Fruit fly (Drosophila melanogaster) whole organism, prepupa: Measurements from ENCODE around the gene CG33107.
A peak's percentile ranks its signal among the peaks of the same experiment; 100 is the strongest.

Experiments used
- CG10631 ChIP-seq: fragments of 200-800 bp; sonication (Bioruptor generic); optimal IDR thresholded peaks from 2 replicates; lab custom pipeline; 2016; ENCODE audit warnings: missing biosample characterization, missing genetic modification characterization
- CG10669 ChIP-seq: fragments of 200-800 bp; sonication (Bioruptor generic); optimal IDR thresholded peaks from 3 replicates; lab custom pipeline; 2018; ENCODE audit warnings: missing biosample characterization, mild to moderate bottlenecking, missing genetic modification characterization, moderate library complexity
- CG11762 ChIP-seq: fragments of 200-800 bp; sonication (Bioruptor generic); optimal IDR thresholded peaks from 3 replicates; lab custom pipeline; 2016; ENCODE audit warnings: missing biosample characterization, missing genetic modification characterization; ENCODE audit not compliant: insufficient read depth
- CG11902 ChIP-seq: fragments of 200-800 bp; sonication (Bioruptor generic); optimal IDR thresholded peaks from 3 replicates; lab custom pipeline; 2016; ENCODE audit warnings: missing biosample characterization, missing genetic modification characterization
- CG1621 ChIP-seq: fragments of 200-800 bp; sonication (Bioruptor generic); optimal IDR thresholded peaks from 3 replicates; lab custom pipeline; 2018; ENCODE audit warnings: missing biosample characterization, mild to moderate bottlenecking, missing genetic modification characterization
- CG3032 ChIP-seq: fragments of 200-800 bp; optimal IDR thresholded peaks from 2 replicates; lab custom pipeline; 2019; ENCODE audit warnings: missing biosample characterization, mild to moderate bottlenecking, missing genetic modification characterization, moderate library complexity
- CG31627 ChIP-seq: fragments of 200-800 bp; sonication (Bioruptor generic); optimal IDR thresholded peaks from 3 replicates; lab custom pipeline; 2016; ENCODE audit warnings: missing biosample characterization, missing genetic modification characterization
- CG32006 ChIP-seq: fragments of 200-800 bp; sonication (Bioruptor generic); optimal IDR thresholded peaks from 3 replicates; lab custom pipeline; 2017; ENCODE audit warnings: missing biosample characterization, mild to moderate bottlenecking, missing genetic modification characterization
- CG34406 ChIP-seq: fragments of 200-800 bp; sonication (Bioruptor generic); optimal IDR thresholded peaks from 3 replicates; lab custom pipeline; 2016; ENCODE audit warnings: missing biosample characterization, missing genetic modification characterization
- CG3919 ChIP-seq: fragments of 200-800 bp; sonication (Bioruptor generic); optimal IDR thresholded peaks from 3 replicates; lab custom pipeline; 2016; ENCODE audit warnings: missing biosample characterization, missing genetic modification characterization
- CG4318 ChIP-seq: fragments of 200-800 bp; sonication (Bioruptor generic); optimal IDR thresholded peaks from 3 replicates; lab custom pipeline; 2017; ENCODE audit warnings: missing biosample characterization, mild to moderate bottlenecking, missing genetic modification characterization
- CG6163 ChIP-seq: fragments of 200-800 bp; sonication (Bioruptor generic); IDR thresholded peaks from 3 replicates; pipeline ENCODE4 v1.3.6; 2022; ENCODE audit warnings: missing biosample characterization, missing genetic modification characterization
- CG6276 ChIP-seq: fragments of 200-800 bp; sonication (Bioruptor generic); optimal IDR thresholded peaks from 2 replicates; lab custom pipeline; 2017; ENCODE audit warnings: missing biosample characterization, mild to moderate bottlenecking, missing genetic modification characterization
- CG6792 ChIP-seq: fragments of 200-800 bp; sonication (Bioruptor generic); optimal IDR thresholded peaks from 3 replicates; lab custom pipeline; 2016; ENCODE audit warnings: missing biosample characterization, missing genetic modification characterization
- CG6808 ChIP-seq: fragments of 200-800 bp; sonication (Bioruptor generic); optimal IDR thresholded peaks from 3 replicates; lab custom pipeline; 2017; ENCODE audit warnings: missing biosample characterization, missing genetic modification characterization, mild to moderate bottlenecking, moderate library complexity, missing genetic modification reagents
- CG6854 ChIP-seq: fragments of 200-800 bp; sonication (Bioruptor generic); optimal IDR thresholded peaks from 2 replicates; lab custom pipeline; 2017; ENCODE audit warnings: missing biosample characterization, mild to moderate bottlenecking, missing genetic modification characterization
- CG8119 ChIP-seq: fragments of 200-800 bp; sonication (Bioruptor generic); IDR thresholded peaks from 3 replicates; pipeline ENCODE4 v1.3.6; 2022; ENCODE audit warnings: missing biosample characterization, missing genetic modification characterization
- CG9139 ChIP-seq: fragments of 200-800 bp; sonication (Bioruptor generic); optimal IDR thresholded peaks from 3 replicates; lab custom pipeline; 2017; ENCODE audit warnings: missing biosample characterization, mild to moderate bottlenecking, missing genetic modification characterization
- Eip75B ChIP-seq: fragments of 200-800 bp; sonication (Bioruptor generic); optimal IDR thresholded peaks from 3 replicates; lab custom pipeline; 2016; ENCODE audit warnings: missing biosample characterization, missing genetic modification characterization
- Eip78C ChIP-seq: fragments of 200-800 bp; sonication (Bioruptor generic); peaks from one replicate; lab custom pipeline; 2016; ENCODE audit warnings: missing biosample characterization, missing genetic modification characterization
- Eip93F ChIP-seq: fragments of 200-800 bp; sonication (Bioruptor generic); optimal IDR thresholded peaks from 2 replicates; lab custom pipeline; 2016; ENCODE audit warnings: missing biosample characterization, mild to moderate bottlenecking, missing genetic modification characterization
- Gug ChIP-seq: fragments of 200-800 bp; sonication (Bioruptor generic); IDR thresholded peaks from 2 replicates; pipeline ENCODE4 v1.3.6; 2022; ENCODE audit warnings: missing biosample characterization, missing genetic modification characterization
- Hr38 ChIP-seq: sonication (Bioruptor generic); optimal IDR thresholded peaks from 2 replicates; lab custom pipeline; 2016; ENCODE audit warnings: missing biosample characterization, missing genetic modification characterization
- Hr39 ChIP-seq: fragments of 200-800 bp; sonication (Bioruptor generic); optimal IDR thresholded peaks from 2 replicates; lab custom pipeline; 2016; ENCODE audit warnings: missing biosample characterization, missing genetic modification characterization
- Lpt ChIP-seq: fragments of 200-800 bp; sonication (Bioruptor generic); optimal IDR thresholded peaks from 3 replicates; lab custom pipeline; 2016; ENCODE audit warnings: missing biosample characterization, missing genetic modification characterization
- Met ChIP-seq: fragments of 200-800 bp; sonication (Bioruptor generic); optimal IDR thresholded peaks from 3 replicates; lab custom pipeline; 2016; ENCODE audit warnings: missing biosample characterization, missing genetic modification characterization
- OdsH ChIP-seq: fragments of 200-800 bp; sonication (Bioruptor generic); optimal IDR thresholded peaks from 3 replicates; lab custom pipeline; 2016; ENCODE audit warnings: missing biosample characterization, missing genetic modification characterization
- Sox102F ChIP-seq: fragments of 200-800 bp; sonication (Bioruptor generic); optimal IDR thresholded peaks from 2 replicates; lab custom pipeline; 2016; ENCODE audit warnings: missing biosample characterization, mild to moderate bottlenecking, missing genetic modification characterization
- Sox14 ChIP-seq: fragments of 200-800 bp; sonication (Bioruptor generic); optimal IDR thresholded peaks from 3 replicates; lab custom pipeline; 2016; ENCODE audit warnings: missing biosample characterization, missing genetic modification characterization
- Sox15 ChIP-seq: fragments of 200-800 bp; sonication (Bioruptor generic); optimal IDR thresholded peaks from 3 replicates; lab custom pipeline; 2016; ENCODE audit warnings: missing biosample characterization, missing genetic modification characterization
- achi ChIP-seq: fragments of 200-800 bp; sonication (Bioruptor generic); optimal IDR thresholded peaks from 3 replicates; lab custom pipeline; 2016; ENCODE audit warnings: missing biosample characterization, missing genetic modification characterization
- acj6 ChIP-seq: fragments of 200-800 bp; sonication (Bioruptor generic); optimal IDR thresholded peaks from 3 replicates; lab custom pipeline; 2016; ENCODE audit warnings: missing biosample characterization, missing genetic modification characterization
- cyc ChIP-seq: fragments of 200-800 bp; sonication (Bioruptor generic); optimal IDR thresholded peaks from 3 replicates; lab custom pipeline; 2016; ENCODE audit warnings: missing biosample characterization, missing genetic modification characterization
- dac ChIP-seq: fragments of 200-800 bp; sonication (Bioruptor generic); optimal IDR thresholded peaks from 2 replicates; lab custom pipeline; 2017; ENCODE audit warnings: missing biosample characterization, mild to moderate bottlenecking, missing genetic modification characterization
- eg ChIP-seq: fragments of 200-800 bp; sonication (Bioruptor generic); IDR thresholded peaks from 3 replicates; pipeline ENCODE4 v1.3.6; 2022; ENCODE audit warnings: missing biosample characterization, missing genetic modification characterization
- esn ChIP-seq: fragments of 200-800 bp; sonication (Bioruptor generic); optimal IDR thresholded peaks from 2 replicates; lab custom pipeline; 2016; ENCODE audit warnings: missing biosample characterization, mild to moderate bottlenecking, missing genetic modification characterization, moderate library complexity
- fd59A ChIP-seq: fragments of 200-800 bp; sonication (Bioruptor generic); optimal IDR thresholded peaks from 2 replicates; lab custom pipeline; 2017; ENCODE audit warnings: missing biosample characterization, mild to moderate bottlenecking, missing genetic modification characterization, missing genetic modification reagents
- fkh ChIP-seq: fragments of 200-800 bp; sonication (Bioruptor generic); optimal IDR thresholded peaks from 3 replicates; lab custom pipeline; 2017; ENCODE audit warnings: missing biosample characterization, mild to moderate bottlenecking, missing genetic modification characterization, moderate library complexity
- lz ChIP-seq: fragments of 200-800 bp; sonication (Bioruptor generic); optimal IDR thresholded peaks from 3 replicates; lab custom pipeline; 2016; ENCODE audit warnings: missing biosample characterization, missing genetic modification characterization
- net ChIP-seq: fragments of 200-800 bp; sonication (Bioruptor generic); optimal IDR thresholded peaks from 3 replicates; lab custom pipeline; 2016; ENCODE audit warnings: missing biosample characterization, missing genetic modification characterization
- pdm3 ChIP-seq: fragments of 200-800 bp; sonication (Bioruptor generic); optimal IDR thresholded peaks from 3 replicates; lab custom pipeline; 2016; ENCODE audit warnings: missing biosample characterization, missing genetic modification characterization
- salr ChIP-seq, 2 experiments: fragments of 200-800 bp; sonication (Bioruptor generic); optimal IDR thresholded peaks; 3 replicates each; lab custom pipeline; 2016 to 2018; ENCODE audit warnings: missing biosample characterization in 2 of 2, missing genetic modification characterization in 2 of 2, mild to moderate bottlenecking in 1 of 2
- spab ChIP-seq: fragments of 200-800 bp; sonication (Bioruptor generic); optimal IDR thresholded peaks from 2 replicates; lab custom pipeline; 2017; ENCODE audit warnings: missing biosample characterization, mild to moderate bottlenecking, missing genetic modification characterization, missing genetic modification reagents
- ss ChIP-seq, 2 experiments: fragments of 200-800 bp; sonication (Bioruptor generic); optimal IDR thresholded peaks; 2 replicates in 1 of 2; 3 replicates in 1 of 2; lab custom pipeline; 2017 to 2018; ENCODE audit warnings: mild to moderate bottlenecking in 2 of 2, missing biosample characterization in 2 of 2, missing genetic modification characterization in 2 of 2, moderate library complexity in 1 of 2
- svp ChIP-seq: fragments of 200-800 bp; sonication (Bioruptor generic); peaks from one replicate; lab custom pipeline; 2016; ENCODE audit warnings: missing biosample characterization, missing genetic modification characterization
- topi ChIP-seq: fragments of 200-800 bp; sonication (Bioruptor generic); optimal IDR thresholded peaks from 3 replicates; lab custom pipeline; 2016; ENCODE audit warnings: missing biosample characterization, missing genetic modification characterization
- vri ChIP-seq: fragments of 200-800 bp; sonication (Bioruptor generic); optimal IDR thresholded peaks from 3 replicates; lab custom pipeline; 2016; ENCODE audit warnings: missing biosample characterization, mild to moderate bottlenecking, missing genetic modification characterization

Gene CG33107

DNA sequence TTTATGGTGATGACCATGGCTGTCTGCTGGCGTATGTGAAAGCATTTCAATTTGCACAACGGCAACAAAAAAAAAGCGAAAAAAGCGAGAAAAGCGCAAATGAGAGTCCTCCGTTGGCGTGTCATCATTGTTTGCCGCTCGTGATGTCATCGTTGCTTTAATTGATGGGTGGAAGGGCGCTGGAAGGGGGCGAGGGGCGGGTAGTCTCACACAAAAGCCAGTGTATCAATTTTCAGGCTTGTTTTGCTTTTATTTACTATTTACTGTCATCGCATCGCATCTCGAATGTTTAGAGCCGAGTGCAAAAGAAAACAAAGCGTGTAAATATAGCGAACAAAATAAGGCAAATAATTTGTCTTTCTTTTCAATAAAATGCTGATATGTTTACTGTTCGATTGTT, 4.8 kb upstream of the CG33107 start (continued):
- TF ChIP-seq CG6808 (peak; percentile 67), Gug (GFP tag; lab: Robert Waterston, UW) (no peak), achi (GFP tag; lab: Kevin White, UChicago) (no peak), topi (GFP tag; lab: Kevin White, UChicago) (no peak), spab (peak; percentile 35), Sox15 (GFP tag; lab: Kevin White, UChicago) (no peak), Eip93F (GFP tag; lab: Kevin White, UChicago) (no peak), vri (GFP tag; lab: Kevin White, UChicago) (peak; percentile 14), CG6163 (peak; percentile 76), fd59A (GFP tag; lab: Kevin White, UChicago) (no peak), dac (GFP tag; lab: Kevin White, UChicago) (no peak), pdm3 (GFP tag; lab: Kevin White, UChicago) (no peak), Sox102F (GFP tag; lab: Kevin White, UChicago) (no peak), eg (0 out of 3 replicates have a peak, but pooled peaks have one; percentile 12), CG10669 (peak; percentile 42), CG1621 (tag; lab: Kevin White, UChicago) (peak; percentile 23), lz (no peak), CG11902 (GFP tag; lab: Kevin White, UChicago) (no peak)

DNA sequence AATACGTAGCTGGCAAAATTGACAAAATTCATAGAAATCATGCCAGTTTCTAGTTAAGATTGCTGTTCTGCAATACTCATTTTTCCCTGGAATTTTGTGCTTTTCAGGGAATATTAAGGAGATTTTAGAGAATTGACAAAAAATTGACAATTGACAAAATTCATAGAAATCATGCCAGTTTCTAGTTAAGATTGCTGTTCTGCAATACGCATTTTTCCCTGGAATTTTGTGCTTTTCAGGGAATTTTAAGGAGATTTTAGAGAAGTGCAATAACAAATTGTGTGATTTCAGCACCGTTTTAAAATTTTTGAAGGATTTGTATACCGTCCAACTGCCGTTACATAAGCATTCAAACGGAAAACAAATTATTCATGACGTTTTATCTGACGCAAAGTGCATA, 4.2 kb upstream of the CG33107 start:
- TF ChIP-seq CG9139 (GFP tag; lab: Kevin White, UChicago) (no peak), Eip78C (peak; percentile 21), Hr39 (GFP tag; lab: Kevin White, UChicago) (peak; percentile 14)

DNA sequence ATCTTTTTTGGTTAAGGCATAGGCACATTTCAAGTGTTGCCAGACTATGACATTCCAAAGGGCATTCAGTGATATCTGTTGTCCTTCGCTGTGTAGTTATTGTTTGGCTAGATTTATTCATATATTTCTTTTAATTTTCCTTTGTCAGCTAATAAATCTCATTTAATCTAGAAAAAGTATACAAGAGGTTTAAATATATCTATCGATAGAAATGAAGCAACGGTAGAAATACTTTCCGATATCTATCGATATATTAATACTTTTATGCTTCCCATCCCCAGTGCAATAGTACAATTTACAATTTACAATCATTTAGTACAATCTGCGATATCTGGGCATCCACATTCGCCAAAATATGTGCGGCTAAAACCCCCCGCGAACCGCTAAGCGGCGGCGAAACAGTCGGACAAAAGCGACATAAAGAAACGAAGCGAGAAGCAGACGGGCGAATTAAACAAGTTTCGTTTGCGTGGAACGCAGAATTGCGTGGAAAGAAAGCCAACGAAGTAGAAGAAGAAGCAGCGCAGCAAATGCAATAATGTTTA, 3.0 kb upstream of the CG33107 start, which contains the start of gene Efa6:
TSS of gene Efa6 (plus strand) at position 337 of the 545 bp plus-strand sequence.
- TF ChIP-seq CG11762 (GFP tag; lab: Kevin White, UChicago): no peak
- no peak for TF ChIP-seq fd59A (GFP tag; lab: Kevin White, UChicago)
- TF ChIP-seq acj6: no peak
- no peak for TF ChIP-seq OdsH
- TF ChIP-seq CG10669: no peak
- TF ChIP-seq cyc (GFP tag; lab: Kevin White, UChicago): peak; percentile 14
- no peak for TF ChIP-seq Met (GFP tag; lab: Kevin White, UChicago)
- no peak for TF ChIP-seq spab
- TF ChIP-seq CG31627: peak; percentile 50
- peak; percentile 57 for TF ChIP-seq CG6854 (GFP tag; lab: Kevin White, UChicago)
- TF ChIP-seq lz: peak; percentile 36
- no peak for TF ChIP-seq CG4318 (GFP tag; lab: Kevin White, UChicago)
- peak; percentile 32 for TF ChIP-seq Eip75B (GFP tag; lab: Kevin White, UChicago)
- TF ChIP-seq ss (GFP tag; optimal IDR thresholded peaks at IDR 0.05; lab: Kevin White, UChicago): peak in 1 of 2 experiments; percentile 46
- TF ChIP-seq dac (GFP tag; lab: Kevin White, UChicago): no peak
- TF ChIP-seq CG8119 (GFP tag; lab: Robert Waterston, UW): peak; percentile 47; the same call in 1 of the 3 replicates
- no peak for TF ChIP-seq achi (GFP tag; lab: Kevin White, UChicago)
- no peak for TF ChIP-seq Lpt (GFP tag; lab: Kevin White, UChicago)
- TF ChIP-seq CG1621 (tag; lab: Kevin White, UChicago): no peak
- TF ChIP-seq Gug (GFP tag; lab: Robert Waterston, UW): no peak
- TF ChIP-seq CG6792 (GFP tag; lab: Kevin White, UChicago): no peak
- TF ChIP-seq Hr38 (GFP tag; lab: Kevin White, UChicago): no peak
- no peak for TF ChIP-seq CG6163
- TF ChIP-seq net (GFP tag; lab: Kevin White, UChicago): no peak
- peak; percentile 53 for TF ChIP-seq Sox14
- TF ChIP-seq CG32006 (GFP tag; lab: Kevin White, UChicago): no peak
- peak; percentile 0 for TF ChIP-seq CG3032 (tag; lab: Kevin White, UChicago)
- peak; percentile 53 for TF ChIP-seq esn (GFP tag; lab: Kevin White, UChicago)
- TF ChIP-seq CG6276: no peak
- no peak for TF ChIP-seq CG10631
- no peak for TF ChIP-seq vri (GFP tag; lab: Kevin White, UChicago)
- no peak for TF ChIP-seq CG34406 (GFP tag; lab: Kevin White, UChicago)
- TF ChIP-seq CG11902 (GFP tag; lab: Kevin White, UChicago): peak; percentile 21
- no peak for TF ChIP-seq svp
- TF ChIP-seq fkh (GFP tag; lab: Kevin White, UChicago): peak; percentile 50
- no peak for TF ChIP-seq salr (GFP tag; optimal IDR thresholded peaks at IDR 0.05; lab: Kevin White, UChicago)
- TF ChIP-seq CG3919: peak; percentile 35
